Worm (Caenorhabditis elegans): ENCODE data around the gene F16G10.5.

DNA sequence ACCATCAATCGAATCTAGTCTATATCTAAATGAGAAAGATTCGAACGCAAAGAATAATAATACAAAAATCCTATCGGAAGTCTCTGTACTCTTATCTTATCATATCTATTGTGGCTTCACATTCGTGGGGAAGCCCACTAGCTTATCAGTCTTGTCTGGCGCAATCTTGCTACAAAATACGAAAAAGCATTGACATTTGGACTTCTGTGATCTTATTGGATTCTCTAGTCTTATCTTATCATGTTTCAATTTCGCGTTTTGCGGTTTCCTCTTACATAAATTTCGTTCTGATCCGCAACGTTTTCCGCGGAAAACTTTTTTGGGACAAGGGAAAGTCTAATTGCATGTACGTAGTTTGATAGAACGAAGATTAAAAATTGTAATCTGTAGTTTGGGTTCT, 32.7 kb downstream of the F16G10.5 start:
- no peak for TF ChIP-seq nhr-90 (tag; optimal IDR thresholded peaks at IDR 0.05)
- no peak for TF ChIP-seq nhr-27 (tag; optimal IDR thresholded peaks at IDR 0.05)
- no peak for TF ChIP-seq tbp1 (GFP tag; optimal IDR thresholded peaks at IDR 0.05)
- no peak for TF ChIP-seq Y95B8A.8 (GFP tag; IDR thresholded peaks at IDR 0.05)
- TF ChIP-seq him-1 (tag; optimal IDR thresholded peaks at IDR 0.05) = no peak
- TF ChIP-seq nfyb-1 (GFP tag; IDR thresholded peaks at IDR 0.05) = no peak
- TF ChIP-seq unc-62 (GFP tag; optimal IDR thresholded peaks at IDR 0.05) = no peak
- no peak for TF ChIP-seq unc-130 (GFP tag; optimal IDR thresholded peaks at IDR 0.05)
